Worm (Caenorhabditis elegans) whole organism, L3 larva: Measurements from ENCODE around the gene F46F5.14.
A peak's percentile ranks its signal among the peaks of the same experiment; 100 is the strongest.

Experiments used
- R02D3.7 ChIP-seq: fragments of 150-350 bp; optimal IDR thresholded peaks from 2 replicates; lab custom pipeline; 2014; ENCODE audit warnings: missing biosample characterization, missing genetic modification characterization
- elt-1 ChIP-seq: fragments of 150-350 bp; optimal IDR thresholded peaks from 2 replicates; lab custom pipeline; 2014; ENCODE audit warnings: missing biosample characterization, missing genetic modification characterization
- eor-1 ChIP-seq, 2 experiments: fragments of 150-350 bp; optimal IDR thresholded peaks; 2 replicates each; lab custom pipeline; 2014 to 2018; ENCODE audit warnings: missing biosample characterization in 2 of 2, missing genetic modification characterization in 2 of 2
- lin-39 ChIP-seq: fragments of 150-350 bp; optimal IDR thresholded peaks from 2 replicates; lab custom pipeline; 2018; ENCODE audit warnings: missing biosample characterization, missing genetic modification reagents, missing genetic modification characterization
- mdl-1 ChIP-seq: fragments of 150-350 bp; optimal IDR thresholded peaks from 2 replicates; lab custom pipeline; 2014; ENCODE audit warnings: missing biosample characterization, missing genetic modification characterization
- nhr-12 ChIP-seq: fragments of 150-350 bp; optimal IDR thresholded peaks from 2 replicates; lab custom pipeline; 2014; ENCODE audit warnings: missing biosample characterization, missing genetic modification characterization
- nhr-237 ChIP-seq: fragments of 150-350 bp; optimal IDR thresholded peaks from 2 replicates; lab custom pipeline; 2014; ENCODE audit warnings: missing biosample characterization, missing genetic modification characterization
- nhr-25 ChIP-seq: sonication (generic microtip); optimal IDR thresholded peaks from 2 replicates; lab custom pipeline; 2017; ENCODE audit warnings: missing biosample characterization, missing genetic modification characterization
- nhr-43 ChIP-seq: sonication (generic microtip); optimal IDR thresholded peaks from 2 replicates; lab custom pipeline; 2016; ENCODE audit warnings: mild to moderate bottlenecking, missing genetic modification characterization, missing compliant biosample characterization; ENCODE audit not compliant: poor library complexity, severe bottlenecking
- pqm-1 ChIP-seq: fragments of 150-350 bp; optimal IDR thresholded peaks from 2 replicates; lab custom pipeline; 2017; ENCODE audit warnings: missing biosample characterization, missing genetic modification characterization, inconsistent platforms
- skn-1 ChIP-seq: fragments of 150-350 bp; optimal IDR thresholded peaks from 2 replicates; lab custom pipeline; 2014; ENCODE audit warnings: missing biosample characterization, missing genetic modification characterization
- snpc-4 ChIP-seq: fragments of 150-350 bp; optimal IDR thresholded peaks from 2 replicates; lab custom pipeline; 2014; ENCODE audit warnings: missing biosample characterization, missing genetic modification characterization
- unc-39 ChIP-seq: sonication (generic microtip); optimal IDR thresholded peaks from 4 replicates; lab custom pipeline; 2017; ENCODE audit warnings: missing biosample characterization, missing genetic modification characterization

- no peak for TF ChIP-seq lin-39 (tag; lab: Kevin White, UChicago)
- no peak for TF ChIP-seq snpc-4 (tag; lab: Kevin White, UChicago)
- peak; percentile 44 for TF ChIP-seq pqm-1 (tag; lab: Kevin White, UChicago)
- no peak for TF ChIP-seq eor-1 (tag; optimal IDR thresholded peaks at IDR 0.05; lab: Kevin White, UChicago)
- TF ChIP-seq nhr-25 (tag; lab: Kevin White, UChicago) = peak; percentile 22
- TF ChIP-seq nhr-237 (tag; lab: Kevin White, UChicago) = no peak
- TF ChIP-seq mdl-1 (tag; lab: Kevin White, UChicago) = peak; percentile 79
- no peak for TF ChIP-seq R02D3.7 (tag; lab: Kevin White, UChicago)
- no peak for TF ChIP-seq nhr-43 (tag; lab: Kevin White, UChicago)
- no peak for TF ChIP-seq elt-1 (tag; lab: Kevin White, UChicago)
- TF ChIP-seq nhr-12 (tag; lab: Kevin White, UChicago) = no peak
- TF ChIP-seq skn-1 (tag; lab: Kevin White, UChicago) = no peak
- no peak for TF ChIP-seq unc-39 (tag; lab: Kevin White, UChicago)
Measured at ce11 chrII:848519-848918, 48.7 kb downstream of the F46F5.14 start, which contains the start of the genes acdh-9 and F28A10.13.
